Worm (Caenorhabditis elegans) whole organism, mixed stage, embryonic: ENCODE results near the gene hex-5.

Experiments used
- nhr-28 ChIP-seq: fragments of 150-350 bp; optimal IDR thresholded peaks from 2 replicates; lab custom pipeline; 2014; ENCODE audit warnings: missing biosample characterization, missing genetic modification characterization
- snpc-4 ChIP-seq: fragments of 150-350 bp; optimal IDR thresholded peaks from 2 replicates; lab custom pipeline; 2014; ENCODE audit warnings: missing biosample characterization, missing genetic modification characterization

- no peak for TF ChIP-seq nhr-28 (tag; lab: Kevin White, UChicago)
- TF ChIP-seq snpc-4 (tag; lab: Kevin White, UChicago): no peak
Measured at ce11 chrX:14900487-14900886, 4.6 kb downstream of the hex-5 start.
